Worm (Caenorhabditis elegans) whole organism, early embryonic: ENCODE measurements around the gene idpb-2.

Experiments
- F13C5.2 ChIP-seq: sonication (generic microtip); optimal IDR thresholded peaks from 2 replicates; lab custom pipeline; 2017; ENCODE audit warnings: mild to moderate bottlenecking, missing genetic modification characterization, inconsistent platforms, missing compliant biosample characterization
- ama-1 ChIP-seq: fragments of 150-350 bp; optimal IDR thresholded peaks from 2 replicates; lab custom pipeline; 2014
- ceh-36 ChIP-seq: sonication (generic microtip); optimal IDR thresholded peaks from 2 replicates; lab custom pipeline; 2016; ENCODE audit warnings: missing genetic modification characterization, inconsistent platforms, missing compliant biosample characterization
- ets-7 ChIP-seq: sonication (generic microtip); optimal IDR thresholded peaks from 2 replicates; lab custom pipeline; 2016; ENCODE audit warnings: missing genotype, missing genetic modification characterization, missing compliant biosample characterization
- flt-1 ChIP-seq: fragments of 200-800 bp; sonication (Bioruptor generic); IDR thresholded peaks from 2 replicates; pipeline ENCODE4 v1.3.6; 2022; ENCODE audit warnings: missing genetic modification characterization, missing compliant biosample characterization
- hmbx-1 ChIP-seq: sonication (generic microtip); optimal IDR thresholded peaks from 2 replicates; lab custom pipeline; 2016; ENCODE audit warnings: mild to moderate bottlenecking, missing genetic modification characterization, missing compliant biosample characterization
- hmg-4 ChIP-seq: fragments of 200-800 bp; sonication (Bioruptor generic); optimal IDR thresholded peaks from 2 replicates; lab custom pipeline; 2018; ENCODE audit warnings: mild to moderate bottlenecking, missing genetic modification characterization, missing compliant biosample characterization
- pes-1 ChIP-seq: fragments of 200-800 bp; sonication (Bioruptor generic); IDR thresholded peaks from 2 replicates; pipeline ENCODE4 v1.3.6; 2022; ENCODE audit warnings: missing genetic modification reagents, missing genetic modification characterization, missing compliant biosample characterization
- sea-1 ChIP-seq: fragments of 200-800 bp; sonication (Bioruptor generic); conservative IDR thresholded peaks from 2 replicates; pipeline ENCODE4 v1.3.6; 2022; ENCODE audit warnings: missing genetic modification characterization, missing compliant biosample characterization
- tra-4 ChIP-seq: sonication (generic microtip); optimal IDR thresholded peaks from 2 replicates; lab custom pipeline; 2017; ENCODE audit warnings: missing genetic modification characterization, missing compliant biosample characterization

DNA sequence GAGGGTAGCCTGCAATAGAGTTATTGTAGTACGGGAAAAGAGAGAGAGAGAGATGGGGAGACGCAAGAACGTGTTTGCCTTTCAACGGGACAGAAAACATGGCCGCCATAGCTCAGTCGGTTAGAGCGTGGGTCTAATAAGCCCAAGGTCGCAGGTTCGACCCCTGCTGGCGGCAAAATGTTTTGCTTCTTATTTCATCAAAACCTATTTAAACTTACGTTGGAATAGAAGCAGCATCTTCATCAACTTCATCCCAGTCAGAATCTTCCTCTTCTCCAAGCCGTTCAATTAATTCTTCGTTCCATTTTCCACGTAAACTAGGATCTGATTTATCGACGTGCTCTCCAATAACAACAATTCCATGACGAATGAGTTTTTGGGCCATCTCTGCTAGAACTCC, 36.8 kb downstream of the idpb-2 start:
- TF ChIP-seq ama-1 (lab: Kevin White, UChicago) (peak; percentile 74), hmg-4 (GFP tag; lab: Kevin White, UChicago) (peak; percentile 98), flt-1 (GFP tag; lab: Robert Waterston, UW) (peak; percentile 91), F13C5.2 (tag; lab: Kevin White, UChicago) (peak; percentile 97), ets-7 (tag; lab: Kevin White, UChicago) (peak; percentile 91), sea-1 (GFP tag; lab: Robert Waterston, UW) (peak; percentile 92), tra-4 (tag; lab: Kevin White, UChicago) (peak; percentile 81), hmbx-1 (peak; percentile 83), pes-1 (peak; percentile 96), ceh-36 (tag; lab: Kevin White, UChicago) (peak; percentile 92)
